Worm (Caenorhabditis elegans) whole organism, young adult: ENCODE results near the gene srx-120.

ENCODE experiments used
- C06A6.2 ChIP-seq: fragments of 200-800 bp; sonication (Bioruptor generic); conservative IDR thresholded peaks from 2 replicates; pipeline ENCODE4 v1.3.6; 2022; ENCODE audit warnings: missing genetic modification characterization, missing compliant biosample characterization
- F10E7.11 ChIP-seq: sonication (generic microtip); optimal IDR thresholded peaks from 2 replicates; lab custom pipeline; 2017; ENCODE audit warnings: mild to moderate bottlenecking, missing genetic modification characterization, moderate library complexity, missing compliant biosample characterization
- F23B12.7 ChIP-seq: sonication (generic microtip); optimal IDR thresholded peaks from 2 replicates; lab custom pipeline; 2017; ENCODE audit warnings: missing genetic modification characterization, mild to moderate bottlenecking, missing compliant biosample characterization, antibody characterized with exemption, moderate library complexity; ENCODE audit not compliant: insufficient read depth
- F39B2.1 ChIP-seq: fragments of 200-800 bp; sonication (Bioruptor generic); IDR thresholded peaks from 2 replicates; pipeline ENCODE4 v1.3.6; 2022; ENCODE audit warnings: missing genetic modification reagents, missing genetic modification characterization, missing compliant biosample characterization
- Y53F4B.3 ChIP-seq: fragments of 200-800 bp; sonication (Bioruptor generic); IDR thresholded peaks from 2 replicates; pipeline ENCODE4 v1.3.6; 2022; ENCODE audit warnings: missing genetic modification reagents, missing genetic modification characterization, missing compliant biosample characterization
- Y53G8AR.9 ChIP-seq: fragments of 200-800 bp; sonication (Bioruptor generic); conservative IDR thresholded peaks from 2 replicates; pipeline ENCODE4 v1.3.6; 2022; ENCODE audit warnings: missing genetic modification reagents, missing genetic modification characterization, missing compliant biosample characterization
- Y79H2A.3 ChIP-seq: fragments of 200-800 bp; sonication (Bioruptor generic); conservative IDR thresholded peaks from 2 replicates; pipeline ENCODE4 v1.3.6; 2022; ENCODE audit warnings: missing genetic modification reagents, missing genetic modification characterization, missing compliant biosample characterization
- atf-7 ChIP-seq: sonication (generic microtip); optimal IDR thresholded peaks from 2 replicates; lab custom pipeline; 2017; ENCODE audit warnings: mild to moderate bottlenecking, missing genetic modification characterization, missing compliant biosample characterization
- attf-5 ChIP-seq: fragments of 200-800 bp; sonication (Bioruptor generic); optimal IDR thresholded peaks from 2 replicates; lab custom pipeline; 2018; ENCODE audit warnings: mild to moderate bottlenecking, missing genetic modification characterization, missing compliant biosample characterization
- ceh-100 ChIP-seq: fragments of 200-800 bp; sonication (Bioruptor generic); IDR thresholded peaks from 2 replicates; pipeline ENCODE4 v1.3.6; 2022; ENCODE audit warnings: missing genetic modification reagents, missing genetic modification characterization, missing compliant biosample characterization
- ceh-27 ChIP-seq: fragments of 200-800 bp; sonication (Bioruptor generic); optimal IDR thresholded peaks from 2 replicates; lab custom pipeline; 2018; ENCODE audit warnings: mild to moderate bottlenecking, missing genetic modification characterization, moderate library complexity, missing compliant biosample characterization
- dox-1 ChIP-seq: fragments of 200-800 bp; sonication (Bioruptor generic); IDR thresholded peaks from 2 replicates; pipeline ENCODE4 v1.3.6; 2022; ENCODE audit warnings: missing genetic modification reagents, missing genetic modification characterization, missing compliant biosample characterization
- efl-1 ChIP-seq: fragments of 150-350 bp; optimal IDR thresholded peaks from 2 replicates; lab custom pipeline; 2014; ENCODE audit warnings: missing biosample characterization, missing genetic modification reagents, missing genetic modification characterization
- egl-18 ChIP-seq: fragments of 200-800 bp; sonication (Bioruptor generic); IDR thresholded peaks from 2 replicates; pipeline ENCODE4 v1.3.6; 2022; ENCODE audit warnings: missing genetic modification reagents, missing genetic modification characterization, missing compliant biosample characterization
- egrh-3 ChIP-seq: fragments of 200-800 bp; sonication (Bioruptor generic); IDR thresholded peaks from 2 replicates; pipeline ENCODE4 v1.3.6; 2022; ENCODE audit warnings: missing genetic modification reagents, missing genetic modification characterization, missing compliant biosample characterization
- ets-4 ChIP-seq: fragments of 200-800 bp; sonication (Bioruptor generic); optimal IDR thresholded peaks from 2 replicates; lab custom pipeline; 2018; ENCODE audit warnings: mild to moderate bottlenecking, missing genetic modification characterization, missing compliant biosample characterization
- him-1 ChIP-seq: sonication (generic microtip); optimal IDR thresholded peaks from 2 replicates; lab custom pipeline; 2016; ENCODE audit warnings: missing genotype, missing genetic modification reagents, missing genetic modification characterization, missing compliant biosample characterization
- hlh-26 ChIP-seq: fragments of 200-800 bp; sonication (Bioruptor generic); conservative IDR thresholded peaks from 2 replicates; pipeline ENCODE4 v1.3.6; 2022; ENCODE audit warnings: missing genetic modification reagents, missing genetic modification characterization, missing compliant biosample characterization
- hmg-20 ChIP-seq: fragments of 200-800 bp; sonication (Bioruptor generic); IDR thresholded peaks from 2 replicates; pipeline ENCODE4 v1.3.6; 2022; ENCODE audit warnings: missing genetic modification reagents, missing genetic modification characterization, missing compliant biosample characterization
- let-607 ChIP-seq, 2 experiments: fragments of 200-800 bp in 1 of 2; sonication (Bioruptor generic) in 1 of 2; sonication (generic microtip) in 1 of 2; optimal IDR thresholded peaks; 2 replicates each; lab custom pipeline; 2016 to 2018; ENCODE audit warnings: mild to moderate bottlenecking in 2 of 2, missing compliant biosample characterization in 2 of 2, missing genetic modification characterization in 2 of 2, moderate library complexity in 2 of 2, missing genotype in 1 of 2
- lin-26 ChIP-seq: fragments of 200-800 bp; sonication (Bioruptor generic); IDR thresholded peaks from 2 replicates; pipeline ENCODE4 v1.3.6; 2022; ENCODE audit warnings: missing genetic modification reagents, missing genetic modification characterization, missing compliant biosample characterization
- lin-35 ChIP-seq, 3 experiments: fragments of 150-350 bp in 2 of 3; sonication (generic microtip) in 1 of 3; optimal IDR thresholded peaks; 2 replicates each; lab custom pipeline; 2014 to 2018; ENCODE audit warnings: missing biosample characterization in 3 of 3, missing genetic modification characterization in 3 of 3, missing genetic modification reagents in 3 of 3
- lin-40 ChIP-seq: sonication (generic microtip); optimal IDR thresholded peaks from 2 replicates; lab custom pipeline; 2016; ENCODE audit warnings: missing genetic modification characterization, mild to moderate bottlenecking, missing compliant biosample characterization, missing genotype, missing genetic modification reagents
- lin-54 ChIP-seq: fragments of 200-800 bp; sonication (Bioruptor generic); optimal IDR thresholded peaks from 2 replicates; lab custom pipeline; 2018; ENCODE audit warnings: mild to moderate bottlenecking, missing genetic modification characterization, missing compliant biosample characterization
- lsl-1 ChIP-seq: fragments of 200-800 bp; sonication (Bioruptor generic); optimal IDR thresholded peaks from 2 replicates; lab custom pipeline; 2018; ENCODE audit warnings: mild to moderate bottlenecking, missing genetic modification characterization, moderate library complexity, missing compliant biosample characterization
- madf-10 ChIP-seq: sonication (generic microtip); optimal IDR thresholded peaks from 2 replicates; lab custom pipeline; 2016; ENCODE audit warnings: mild to moderate bottlenecking, missing genetic modification characterization, missing compliant biosample characterization
- mel-28 ChIP-seq: sonication (generic microtip); optimal IDR thresholded peaks from 2 replicates; lab custom pipeline; 2016; ENCODE audit warnings: borderline replicate concordance, mild to moderate bottlenecking, missing genetic modification characterization, missing compliant biosample characterization
- nhr-120 ChIP-seq: fragments of 200-800 bp; sonication (Bioruptor generic); IDR thresholded peaks from 2 replicates; pipeline ENCODE4 v1.3.6; 2022; ENCODE audit warnings: missing genetic modification characterization, missing compliant biosample characterization
- nhr-179 ChIP-seq: sonication (generic microtip); optimal IDR thresholded peaks from 2 replicates; lab custom pipeline; 2016; ENCODE audit warnings: mild to moderate bottlenecking, missing genetic modification characterization, missing compliant biosample characterization
- nhr-27 ChIP-seq: fragments of 200-800 bp; sonication (Bioruptor generic); optimal IDR thresholded peaks from 2 replicates; lab custom pipeline; 2018; ENCODE audit warnings: mild to moderate bottlenecking, missing genetic modification characterization, moderate library complexity, missing compliant biosample characterization
- snpc-3.4 ChIP-seq: sonication (generic microtip); optimal IDR thresholded peaks from 2 replicates; lab custom pipeline; 2017; ENCODE audit warnings: missing genetic modification characterization, mild to moderate bottlenecking, missing compliant biosample characterization, antibody characterized with exemption, moderate library complexity, missing genotype, missing genetic modification reagents
- somi-1 ChIP-seq: fragments of 200-800 bp; sonication (Bioruptor generic); optimal IDR thresholded peaks from 2 replicates; lab custom pipeline; 2018; ENCODE audit warnings: mild to moderate bottlenecking, missing genetic modification characterization, missing compliant biosample characterization
- sptf-2 ChIP-seq: fragments of 200-800 bp; sonication (Bioruptor generic); optimal IDR thresholded peaks from 2 replicates; lab custom pipeline; 2018; ENCODE audit warnings: mild to moderate bottlenecking, missing genetic modification characterization, missing compliant biosample characterization
- tlf-1 ChIP-seq: fragments of 200-800 bp; sonication (Bioruptor generic); optimal IDR thresholded peaks from 2 replicates; lab custom pipeline; 2018; ENCODE audit warnings: mild to moderate bottlenecking, missing genetic modification characterization, missing compliant biosample characterization
- ztf-28 ChIP-seq: fragments of 200-800 bp; sonication (Bioruptor generic); IDR thresholded peaks from 2 replicates; pipeline ENCODE4 v1.3.6; 2022; ENCODE audit warnings: missing genetic modification reagents, missing genetic modification characterization, missing compliant biosample characterization
- ztf-6 ChIP-seq: fragments of 200-800 bp; sonication (Bioruptor generic); IDR thresholded peaks from 2 replicates; pipeline ENCODE4 v1.3.6; 2022; ENCODE audit warnings: missing genetic modification reagents, missing genetic modification characterization, missing compliant biosample characterization

srx-120 gene

ce11 chrII:12542594-12542997 is 11.5 kb downstream of the srx-120 start (continued):
- TF ChIP-seq nhr-27 (tag; lab: Kevin White, UChicago) (no peak), lin-40 (no peak), lin-35 (GFP tag; optimal IDR thresholded peaks at IDR 0.05; lab: Kevin White, UChicago) (no peak)

ce11 chrII:12544533-12544932 is 13.5 kb downstream of the srx-120 start, which contains the start of gene F49C5.9:
F49C5.9 (minus strand) TSS chrII:12544633.
- no peak for TF ChIP-seq hlh-26 (GFP tag; lab: Robert Waterston, UW)
- TF ChIP-seq dox-1 = no peak
- no peak for TF ChIP-seq ceh-100
- no peak for TF ChIP-seq Y53G8AR.9 (GFP tag; lab: Robert Waterston, UW)
- TF ChIP-seq let-607 (tag; optimal IDR thresholded peaks at IDR 0.05; lab: Kevin White, UChicago) = no peak
- no peak for TF ChIP-seq ets-4 (GFP tag; lab: Kevin White, UChicago)
- no peak for TF ChIP-seq egl-18 (GFP tag; lab: Robert Waterston, UW)
- TF ChIP-seq atf-7 (tag; lab: Kevin White, UChicago) = no peak
- no peak for TF ChIP-seq hmg-20 (GFP tag; lab: Robert Waterston, UW)
- TF ChIP-seq nhr-179 (tag; lab: Kevin White, UChicago) = no peak
- TF ChIP-seq lin-26 (GFP tag; lab: Robert Waterston, UW) = no peak
- TF ChIP-seq F10E7.11 (tag; lab: Kevin White, UChicago) = no peak

ce11 chrII:12546413-12546812 is 15.4 kb downstream of the srx-120 start, which contains the start of the genes F49C5.5 and F49C5.10:
F49C5.5 (minus strand) TSS chrII:12546513.
F49C5.10 (plus strand) TSS chrII:12546756.
- TF ChIP-seq C06A6.2 (no peak), somi-1 (GFP tag; lab: Kevin White, UChicago) (no peak), F23B12.7 (tag; lab: Kevin White, UChicago) (no peak), mel-28 (tag; lab: Kevin White, UChicago) (no peak), attf-5 (GFP tag; lab: Kevin White, UChicago) (no peak), egrh-3 (GFP tag; lab: Robert Waterston, UW) (no peak), lsl-1 (GFP tag; lab: Kevin White, UChicago) (no peak), nhr-120 (GFP tag; lab: Robert Waterston, UW) (no peak), ztf-6 (no peak), Y53F4B.3 (GFP tag; lab: Robert Waterston, UW) (no peak)
- TF ChIP-seq, all 124 proteins: peak for 0

ce11 chrII:12547547-12547946 is 16.5 kb downstream of the srx-120 start, which contains the start of gene F49C5.16:
F49C5.16 (plus strand) TSS chrII:12547847.
- TF ChIP-seq madf-10 (no peak), sptf-2 (GFP tag; lab: Kevin White, UChicago) (no peak), ceh-27 (GFP tag; lab: Kevin White, UChicago) (no peak), efl-1 (GFP tag; lab: Kevin White, UChicago) (no peak), snpc-3.4 (tag; lab: Kevin White, UChicago) (no peak), tlf-1 (GFP tag; lab: Kevin White, UChicago) (no peak), Y79H2A.3 (GFP tag; lab: Robert Waterston, UW) (no peak), ztf-28 (GFP tag; lab: Robert Waterston, UW) (no peak), lin-54 (GFP tag; lab: Kevin White, UChicago) (no peak), him-1 (tag; lab: Kevin White, UChicago) (no peak), F39B2.1 (no peak)
